Fruit fly (Drosophila melanogaster) whole organism: Measurements from ENCODE around the gene tplus3b.

Experiments
- CG8478 ChIP-seq: fragments of >200 bp; optimal IDR thresholded peaks from 2 replicates; lab custom pipeline; 2018; ENCODE audit warnings: inconsistent platforms
- Dll ChIP-seq: fragments of >200 bp; optimal IDR thresholded peaks from 2 replicates; lab custom pipeline; 2017
- EcR ChIP-seq, 2 experiments: fragments of >200 bp; optimal IDR thresholded peaks; 2 replicates each; lab custom pipeline; 2017; ENCODE audit warnings: missing biosample characterization in 2 of 2, missing genetic modification characterization in 2 of 2, missing genetic modification reagents in 2 of 2
- pan ChIP-seq: fragments of >200 bp; optimal IDR thresholded peaks from 2 replicates; lab custom pipeline; 2017
- psq ChIP-seq: fragments of >200 bp; optimal IDR thresholded peaks from 2 replicates; lab custom pipeline; 2017
- usp ChIP-seq: fragments of >200 bp; optimal IDR thresholded peaks from 2 replicates; lab custom pipeline; 2017; ENCODE audit warnings: missing biosample characterization, missing genetic modification characterization, mixed read lengths

tplus3b gene

DNA sequence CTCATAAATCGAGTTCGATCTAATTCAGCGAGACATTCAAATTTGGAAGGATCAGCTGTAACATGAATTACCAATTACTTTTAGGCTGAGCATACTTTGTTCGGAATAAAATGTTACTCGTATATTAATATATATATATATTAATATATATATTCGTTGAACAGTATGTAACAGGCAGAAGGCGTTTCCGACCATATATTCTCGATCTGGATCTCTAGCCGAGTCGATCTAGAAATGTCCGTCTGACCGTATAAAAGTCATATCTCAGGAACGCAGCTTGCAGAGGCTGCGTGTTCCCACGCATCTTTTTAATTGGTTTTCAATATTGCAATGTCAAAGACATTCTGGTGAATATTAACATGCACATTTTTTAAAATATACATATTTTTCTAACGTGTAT is at the start of gene tplus3b:
tplus3b (minus strand) TSS at position 101 of the 400 bp plus-strand sequence.
- TF ChIP-seq CG8478 (lab: Kevin White, UChicago) (no peak), Dll (lab: Kevin White, UChicago) (no peak), usp (GFP tag; lab: Kevin White, UChicago) (no peak), EcR (GFP tag; optimal IDR thresholded peaks at IDR 0.05; lab: Kevin White, UChicago) (no peak), pan (lab: Kevin White, UChicago) (no peak)

DNA sequence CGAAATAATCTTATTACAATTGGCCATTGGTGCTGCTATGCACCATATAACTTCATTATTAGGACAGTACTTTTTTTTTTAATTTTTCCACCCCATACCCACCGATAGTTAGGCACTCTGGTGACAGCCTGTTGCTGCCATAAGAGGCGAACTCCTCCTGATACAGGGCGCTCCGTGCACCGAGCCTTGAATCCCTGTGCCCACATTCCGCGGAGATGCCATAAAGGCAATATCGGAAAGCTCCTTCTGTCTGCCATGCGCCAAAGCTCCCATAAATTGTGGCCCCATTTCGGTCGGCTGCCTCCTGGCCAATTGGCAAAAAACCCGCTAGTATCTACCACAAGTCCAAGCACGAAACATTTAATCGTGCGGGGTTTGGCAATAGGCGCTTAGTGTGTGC is 49.0 kb upstream of the tplus3b start:
- no peak for TF ChIP-seq Dll (lab: Kevin White, UChicago)
- TF ChIP-seq EcR (GFP tag; optimal IDR thresholded peaks at IDR 0.05; lab: Kevin White, UChicago): no peak
- TF ChIP-seq psq (lab: Kevin White, UChicago): no peak
- no peak for TF ChIP-seq usp (GFP tag; lab: Kevin White, UChicago)
- no peak for TF ChIP-seq CG8478 (lab: Kevin White, UChicago)
- no peak for TF ChIP-seq pan (lab: Kevin White, UChicago)

DNA sequence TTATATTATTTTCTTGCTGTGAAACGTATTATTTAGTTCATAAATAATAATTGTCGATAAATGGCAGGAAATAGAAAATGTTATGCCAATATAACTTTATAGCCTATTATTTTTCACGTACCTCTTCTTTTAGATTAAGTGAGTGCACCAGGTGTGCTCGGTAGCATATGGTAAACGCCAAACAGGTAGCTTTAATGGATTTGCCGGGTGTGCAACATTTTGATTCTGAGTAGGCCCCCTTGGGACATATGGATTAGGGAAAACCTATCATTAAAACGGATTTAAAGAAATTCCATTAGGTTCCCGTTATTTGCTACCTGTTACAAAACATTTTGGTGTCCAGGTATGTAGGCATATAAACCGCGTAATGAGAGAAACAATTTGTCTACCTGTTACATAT is 47.1 kb upstream of the tplus3b start, which contains the start of gene dunk:
dunk (plus strand) TSS at position 301 of the 400 bp plus-strand sequence.
- TF ChIP-seq Dll (lab: Kevin White, UChicago): no peak
- no peak for TF ChIP-seq CG8478 (lab: Kevin White, UChicago)
- no peak for TF ChIP-seq pan (lab: Kevin White, UChicago)
- no peak for TF ChIP-seq psq (lab: Kevin White, UChicago)
- TF ChIP-seq usp (GFP tag; lab: Kevin White, UChicago): no peak
- TF ChIP-seq EcR (GFP tag; optimal IDR thresholded peaks at IDR 0.05; lab: Kevin White, UChicago): no peak

DNA sequence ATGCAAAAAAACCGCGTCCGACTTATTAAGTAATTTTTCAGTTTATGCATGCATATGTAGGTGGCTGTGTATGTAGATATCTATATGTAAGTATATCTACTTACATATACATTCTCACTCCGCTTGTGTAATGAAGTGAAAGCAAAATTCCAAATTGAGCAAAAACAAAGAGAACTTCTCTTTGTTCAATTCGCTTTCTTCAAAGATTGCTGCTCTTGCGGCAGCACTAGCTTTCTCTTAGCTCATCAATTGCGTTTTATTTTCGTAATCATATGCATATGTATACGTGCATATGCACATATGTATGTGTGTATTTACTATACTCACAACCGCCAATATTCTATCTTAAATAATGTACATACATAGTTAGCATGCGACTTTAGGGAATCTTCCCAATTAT is 44.5 kb upstream of the tplus3b start:
- TF ChIP-seq pan (lab: Kevin White, UChicago): no peak

DNA sequence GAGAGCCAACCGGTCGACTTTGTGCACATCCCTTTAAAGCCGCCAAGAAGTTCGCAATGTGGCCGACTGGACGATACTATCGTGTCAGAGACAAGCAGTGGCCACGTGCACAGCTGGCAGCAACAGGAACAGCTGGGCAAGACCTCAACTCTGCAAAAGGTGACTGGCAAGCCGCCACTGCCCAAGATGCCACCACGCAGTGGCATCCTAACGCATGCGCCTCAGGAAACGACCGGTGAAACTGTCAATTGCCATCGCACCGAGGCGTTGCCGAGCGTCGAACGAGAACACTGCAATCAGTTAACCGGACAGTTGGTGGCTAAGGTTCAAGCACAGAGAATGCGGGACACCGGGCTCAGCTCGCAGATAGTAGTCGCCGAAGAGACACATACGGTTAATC is 42.0 kb upstream of the tplus3b start:
- TF ChIP-seq Dll (lab: Kevin White, UChicago) (no peak), usp (GFP tag; lab: Kevin White, UChicago) (no peak), EcR (GFP tag; optimal IDR thresholded peaks at IDR 0.05; lab: Kevin White, UChicago) (no peak), CG8478 (lab: Kevin White, UChicago) (no peak), psq (lab: Kevin White, UChicago) (no peak), pan (lab: Kevin White, UChicago) (no peak)

DNA sequence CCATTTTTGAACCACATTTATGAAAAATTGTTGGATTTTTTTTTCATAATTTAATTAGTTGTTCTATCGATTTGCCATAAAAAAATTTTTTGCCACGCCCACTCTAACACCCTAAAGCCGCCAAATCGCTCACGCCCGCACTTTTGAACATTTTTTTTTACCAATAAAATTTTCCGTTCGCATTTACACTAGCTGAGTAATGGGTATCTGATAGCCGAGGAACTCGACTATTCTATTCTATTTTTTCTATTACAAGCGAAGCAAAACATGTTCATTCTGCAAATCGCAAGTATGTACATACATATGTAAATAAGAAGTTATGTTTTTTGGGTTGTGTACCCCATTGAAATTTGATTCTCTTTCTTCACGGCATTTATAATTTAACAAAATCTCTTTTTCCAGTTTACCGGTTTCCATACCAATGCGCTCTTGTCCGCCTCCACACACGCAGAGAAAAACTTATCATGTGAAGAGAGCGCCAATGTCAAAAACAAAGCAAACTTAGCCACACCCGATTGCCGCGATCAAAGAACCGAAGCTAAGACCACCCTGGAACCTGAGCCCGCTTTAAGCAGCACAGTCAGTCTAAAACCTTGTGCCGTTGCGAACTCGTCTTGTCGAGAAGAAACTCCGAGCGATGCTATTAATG is 41.2 kb upstream of the tplus3b start:
- TF ChIP-seq psq (lab: Kevin White, UChicago) (no peak), Dll (lab: Kevin White, UChicago) (no peak), CG8478 (lab: Kevin White, UChicago) (no peak), pan (lab: Kevin White, UChicago) (no peak), usp (GFP tag; lab: Kevin White, UChicago) (no peak), EcR (GFP tag; optimal IDR thresholded peaks at IDR 0.05; lab: Kevin White, UChicago) (no peak)

DNA sequence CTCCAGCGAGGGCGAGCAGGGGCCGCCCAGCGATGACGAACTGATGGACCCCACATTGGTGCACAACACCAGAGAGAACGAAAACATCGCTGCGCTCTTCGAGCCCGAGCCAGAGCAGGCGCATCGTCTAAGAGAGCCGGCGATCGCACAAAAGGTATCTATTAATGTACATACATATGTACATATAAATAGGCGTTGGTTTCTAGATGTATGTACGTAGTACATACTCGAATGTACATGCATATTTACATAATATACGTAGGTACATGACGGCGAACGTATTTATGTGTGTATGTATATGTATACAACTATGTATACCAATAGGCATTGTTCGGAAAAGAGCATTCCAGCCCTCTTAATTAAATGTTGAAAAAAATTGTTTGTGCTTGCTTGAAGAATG is 39.9 kb upstream of the tplus3b start:
- TF ChIP-seq EcR (GFP tag; optimal IDR thresholded peaks at IDR 0.05; lab: Kevin White, UChicago) (no peak), psq (lab: Kevin White, UChicago) (no peak), usp (GFP tag; lab: Kevin White, UChicago) (no peak), Dll (lab: Kevin White, UChicago) (no peak), pan (lab: Kevin White, UChicago) (no peak), CG8478 (lab: Kevin White, UChicago) (no peak)

DNA sequence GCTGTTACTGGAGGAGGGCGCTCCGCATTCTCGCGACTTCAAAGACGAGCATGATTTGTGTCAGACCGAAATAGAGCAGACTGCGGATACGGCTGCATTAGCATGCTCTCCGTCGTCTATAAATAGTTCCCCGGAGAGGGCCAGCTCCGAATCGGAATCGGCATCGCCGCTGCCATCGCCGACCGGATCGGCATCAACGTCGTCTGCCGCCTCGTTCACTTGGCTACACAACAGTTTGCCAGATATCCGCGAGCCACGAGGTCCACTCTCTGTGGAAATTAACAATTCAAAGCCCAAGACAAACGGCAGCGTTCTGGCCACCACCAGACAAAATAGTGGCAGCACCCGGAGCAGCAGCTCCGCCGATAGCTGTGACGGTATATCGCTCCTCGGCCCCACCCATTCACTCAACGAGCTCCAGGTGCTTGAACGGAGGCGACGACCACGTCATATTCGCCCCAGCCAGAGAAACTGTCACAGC is 38.5 kb upstream of the tplus3b start:
- no peak for TF ChIP-seq pan (lab: Kevin White, UChicago)
- TF ChIP-seq Dll (lab: Kevin White, UChicago): no peak
- TF ChIP-seq psq (lab: Kevin White, UChicago): no peak
- TF ChIP-seq usp (GFP tag; lab: Kevin White, UChicago): no peak
- TF ChIP-seq EcR (GFP tag; optimal IDR thresholded peaks at IDR 0.05; lab: Kevin White, UChicago): no peak

DNA sequence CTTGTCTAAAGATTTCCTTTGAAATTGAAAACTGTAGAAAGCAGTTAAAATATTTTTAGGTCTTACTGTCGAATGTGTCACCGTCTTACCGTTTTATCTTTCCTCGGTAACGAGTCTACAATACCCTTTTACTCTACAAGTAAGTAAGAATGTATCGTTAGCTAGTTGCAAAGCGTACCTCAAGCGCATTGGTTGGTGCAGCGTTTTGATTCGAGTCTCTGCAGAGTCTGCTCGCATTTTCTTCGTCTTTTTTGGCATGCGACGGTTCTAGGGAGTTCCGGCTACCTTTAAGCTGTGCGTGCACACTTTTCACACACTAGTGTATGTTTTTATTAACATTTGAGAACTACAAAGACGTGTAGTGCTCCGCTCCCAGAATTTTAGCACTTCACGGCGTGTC is 35.8 kb upstream of the tplus3b start:
- TF ChIP-seq Dll (lab: Kevin White, UChicago) (no peak), usp (GFP tag; lab: Kevin White, UChicago) (no peak), CG8478 (lab: Kevin White, UChicago) (no peak), EcR (GFP tag; optimal IDR thresholded peaks at IDR 0.05; lab: Kevin White, UChicago) (no peak), pan (lab: Kevin White, UChicago) (no peak), psq (lab: Kevin White, UChicago) (no peak)

DNA sequence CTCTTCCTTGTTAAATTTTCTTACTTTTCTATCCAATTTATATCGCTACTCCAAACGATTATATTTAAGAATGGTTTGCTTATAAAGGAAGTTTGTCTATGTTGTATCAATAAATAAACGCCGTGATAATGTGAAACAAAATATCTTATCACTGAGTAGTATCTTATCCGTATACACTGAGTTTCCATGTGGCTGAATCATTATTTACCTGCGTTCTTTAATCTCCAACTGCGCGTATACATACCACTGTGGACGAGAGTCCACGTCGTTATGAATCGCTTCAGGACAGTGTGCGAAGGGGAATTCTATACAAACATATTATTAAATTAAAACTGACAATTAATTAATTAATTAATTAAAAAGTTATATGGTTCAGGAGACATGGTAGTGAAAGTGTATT is 35.2 kb upstream of the tplus3b start:
- TF ChIP-seq CG8478 (lab: Kevin White, UChicago) (no peak), EcR (GFP tag; optimal IDR thresholded peaks at IDR 0.05; lab: Kevin White, UChicago) (no peak), psq (lab: Kevin White, UChicago) (no peak), usp (GFP tag; lab: Kevin White, UChicago) (no peak), pan (lab: Kevin White, UChicago) (no peak), Dll (lab: Kevin White, UChicago) (no peak)

DNA sequence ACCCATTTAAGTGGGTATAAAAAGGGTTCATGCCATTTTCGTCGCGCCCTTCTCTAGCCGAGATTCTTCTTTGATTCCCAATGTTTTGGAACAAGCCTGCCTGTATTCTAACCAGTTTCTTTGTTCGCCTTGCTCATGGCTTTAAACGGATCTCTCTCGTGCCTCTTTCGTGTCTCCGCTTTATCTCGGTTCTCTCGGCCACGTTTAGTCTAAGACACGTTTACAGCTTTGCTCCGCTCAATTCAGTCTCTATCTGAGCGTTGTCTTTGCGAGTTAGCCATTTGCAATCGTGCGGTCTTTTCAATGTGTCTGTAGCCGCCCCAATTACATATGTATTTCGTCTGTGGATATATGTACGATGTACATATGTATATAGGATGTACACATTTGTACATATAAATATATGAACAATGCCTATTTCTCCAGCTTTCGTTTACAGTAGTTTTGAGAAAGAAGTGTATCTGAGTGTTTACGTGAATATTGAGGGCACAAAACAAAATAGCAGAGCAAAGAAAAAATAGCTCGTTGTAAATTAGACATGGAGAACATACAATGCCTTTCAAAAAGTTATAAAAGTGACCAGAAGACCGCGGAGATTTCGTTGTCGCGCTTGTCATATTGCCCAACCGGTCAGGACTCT is 30.0 kb upstream of the tplus3b start:
- TF ChIP-seq Dll (lab: Kevin White, UChicago) (no peak), psq (lab: Kevin White, UChicago) (no peak), EcR (GFP tag; optimal IDR thresholded peaks at IDR 0.05; lab: Kevin White, UChicago) (no peak), pan (lab: Kevin White, UChicago) (no peak), CG8478 (lab: Kevin White, UChicago) (no peak), usp (GFP tag; lab: Kevin White, UChicago) (no peak)
